Worm (Caenorhabditis elegans) whole organism, L1 larva: Measurements from ENCODE around the gene pelo-1.

Experiments
- nhr-237 ChIP-seq: fragments of 150-350 bp; optimal IDR thresholded peaks from 2 replicates; lab custom pipeline; 2014; ENCODE audit warnings: missing biosample characterization, missing genetic modification characterization
- ztf-11 ChIP-seq, 2 experiments: sonication (generic microtip); optimal IDR thresholded peaks; 2 replicates each; lab custom pipeline; 2016 to 2017; ENCODE audit warnings: missing genetic modification characterization in 2 of 2, missing biosample characterization in 1 of 2, missing compliant biosample characterization in 1 of 2

- TF ChIP-seq ztf-11 (tag; optimal IDR thresholded peaks at IDR 0.05; lab: Kevin White, UChicago): no peak
- TF ChIP-seq nhr-237: no peak
These were observed 32.2 kb upstream of the pelo-1 start for ce11 chrIII:4236178-4236577.
